Worm (Caenorhabditis elegans) whole organism, young adult: ENCODE data around the gene C14A4.12.

Experiments
- B0035.1 ChIP-seq: sonication (generic microtip); optimal IDR thresholded peaks from 2 replicates; lab custom pipeline; 2016; ENCODE audit warnings: missing genetic modification characterization, mild to moderate bottlenecking, missing compliant biosample characterization, missing genotype, missing genetic modification reagents
- F33H1.4 ChIP-seq: fragments of 200-800 bp; sonication (Bioruptor generic); IDR thresholded peaks from 2 replicates; pipeline ENCODE4 v1.3.6; 2022; ENCODE audit warnings: missing genetic modification reagents, missing genetic modification characterization, missing compliant biosample characterization
- F52B5.7 ChIP-seq: sonication (generic microtip); optimal IDR thresholded peaks from 2 replicates; lab custom pipeline; 2016; ENCODE audit warnings: mild to moderate bottlenecking, missing genetic modification characterization, missing compliant biosample characterization
- ama-1 ChIP-seq, 3 experiments: fragments of 150-350 bp in 1 of 3; sonication (generic microtip) in 2 of 3; optimal IDR thresholded peaks; 2 replicates each; lab custom pipeline; 2014 to 2018; ENCODE audit warnings: missing biosample characterization in 2 of 3, missing genetic modification characterization in 2 of 3, missing genetic modification reagents in 2 of 3
- athp-1 ChIP-seq: sonication (generic microtip); optimal IDR thresholded peaks from 2 replicates; lab custom pipeline; 2017; ENCODE audit warnings: mild to moderate bottlenecking, missing genetic modification characterization, missing compliant biosample characterization
- attf-6 ChIP-seq: fragments of 200-800 bp; sonication (Bioruptor generic); IDR thresholded peaks from 2 replicates; pipeline ENCODE4 v1.3.6; 2022; ENCODE audit warnings: missing genetic modification reagents, missing genetic modification characterization, missing compliant biosample characterization
- cebp-2 ChIP-seq: fragments of 200-800 bp; sonication (Bioruptor generic); IDR thresholded peaks from 2 replicates; pipeline ENCODE4 v1.3.6; 2022; ENCODE audit warnings: missing genetic modification characterization, missing compliant biosample characterization
- hlh-26 ChIP-seq: fragments of 200-800 bp; sonication (Bioruptor generic); conservative IDR thresholded peaks from 2 replicates; pipeline ENCODE4 v1.3.6; 2022; ENCODE audit warnings: missing genetic modification reagents, missing genetic modification characterization, missing compliant biosample characterization
- lin-54 ChIP-seq: fragments of 200-800 bp; sonication (Bioruptor generic); optimal IDR thresholded peaks from 2 replicates; lab custom pipeline; 2018; ENCODE audit warnings: mild to moderate bottlenecking, missing genetic modification characterization, missing compliant biosample characterization
- lir-1 ChIP-seq: fragments of 200-800 bp; sonication (Bioruptor generic); conservative IDR thresholded peaks from 2 replicates; pipeline ENCODE4 v1.3.6; 2022; ENCODE audit warnings: missing genetic modification reagents, missing genetic modification characterization, missing compliant biosample characterization
- snpc-4 ChIP-seq, 5 experiments: fragments of 150-350 bp in 1 of 5; sonication (generic microtip) in 4 of 5; optimal IDR thresholded peaks; 2 replicates each; lab custom pipeline; 2014 to 2018; ENCODE audit warnings: missing genetic modification characterization in 5 of 5, missing biosample characterization in 3 of 5, antibody characterized with exemption in 2 of 5, mild to moderate bottlenecking in 2 of 5, missing compliant biosample characterization in 2 of 5, missing genotype in 2 of 5, moderate library complexity in 2 of 5, missing genetic modification reagents in 1 of 5
- unc-62 ChIP-seq: fragments of 150-350 bp; optimal IDR thresholded peaks from 2 replicates; lab custom pipeline; 2014; ENCODE audit warnings: missing biosample characterization, missing genetic modification reagents, missing genetic modification characterization
- ztf-18 ChIP-seq: sonication (generic microtip); optimal IDR thresholded peaks from 2 replicates; lab custom pipeline; 2016; ENCODE audit warnings: missing genotype, mild to moderate bottlenecking, missing genetic modification characterization, missing compliant biosample characterization
- ztf-28 ChIP-seq: fragments of 200-800 bp; sonication (Bioruptor generic); IDR thresholded peaks from 2 replicates; pipeline ENCODE4 v1.3.6; 2022; ENCODE audit warnings: missing genetic modification reagents, missing genetic modification characterization, missing compliant biosample characterization

DNA sequence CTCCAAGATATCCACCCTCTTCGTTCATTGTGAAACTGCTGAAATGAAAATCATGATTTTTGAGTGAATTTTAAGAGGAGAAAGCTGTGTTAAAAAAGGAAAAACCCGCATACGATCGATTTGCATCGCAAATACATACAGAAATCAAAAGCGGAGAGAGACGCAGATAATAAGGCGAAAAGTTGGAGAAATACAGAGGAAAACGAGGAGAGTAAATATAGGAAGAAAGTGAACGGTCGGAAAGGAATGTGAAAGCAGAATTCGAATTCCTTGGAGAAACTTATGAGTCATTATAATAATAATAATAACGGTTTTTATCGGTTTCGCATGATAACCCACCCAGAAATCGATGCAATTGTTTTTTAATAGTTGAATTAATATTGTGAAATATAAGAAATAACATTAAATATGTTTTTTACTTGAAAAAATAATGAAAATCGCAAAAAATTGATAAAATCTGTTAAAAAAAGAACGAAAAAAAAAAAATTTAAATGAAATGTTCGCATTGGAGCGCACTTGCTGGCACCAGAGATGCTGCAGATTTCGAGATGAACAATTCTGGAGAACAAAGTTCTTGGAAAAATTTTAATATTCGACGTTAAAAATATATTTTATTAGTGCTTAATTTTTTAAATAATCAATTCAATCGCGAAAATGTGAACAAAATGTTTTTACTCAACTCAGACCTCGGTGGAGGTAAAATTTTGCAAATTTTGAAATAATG lies 5.4 kb upstream of the C14A4.12 start, which contains the start of gene ccm-3:
- TF ChIP-seq ztf-18 (tag; lab: Kevin White, UChicago), result no peak
- TF ChIP-seq lin-54 (GFP tag; lab: Kevin White, UChicago), result no peak
- TF ChIP-seq B0035.1 (tag; lab: Kevin White, UChicago), result no peak
- TF ChIP-seq attf-6 (GFP tag; lab: Robert Waterston, UW), result no peak
- no peak for TF ChIP-seq F33H1.4 (GFP tag; lab: Robert Waterston, UW)
- no peak for TF ChIP-seq athp-1 (tag; lab: Kevin White, UChicago)
- TF ChIP-seq ama-1 (optimal IDR thresholded peaks at IDR 0.05; lab: Kevin White, UChicago), result no peak
- TF ChIP-seq ama-1 (GFP tag; optimal IDR thresholded peaks at IDR 0.05; lab: Kevin White, UChicago), result no peak
- no peak for TF ChIP-seq unc-62
- TF ChIP-seq snpc-4 (GFP tag; optimal IDR thresholded peaks at IDR 0.05; lab: Kevin White, UChicago), result no peak
- no peak for TF ChIP-seq snpc-4 (tag; optimal IDR thresholded peaks at IDR 0.05; lab: Kevin White, UChicago)
- no peak for TF ChIP-seq cebp-2 (GFP tag; lab: Robert Waterston, UW)
- TF ChIP-seq hlh-26 (GFP tag; lab: Robert Waterston, UW), result no peak
- TF ChIP-seq F52B5.7, result no peak
- no peak for TF ChIP-seq ztf-28 (GFP tag; lab: Robert Waterston, UW)
- no peak for TF ChIP-seq lir-1
